Fruit fly (Drosophila melanogaster) S2 (cell line): ENCODE results near the gene Traf-like.

Experiments used
- CG8478 ChIP-seq: fragments of >200 bp; optimal IDR thresholded peaks from 2 replicates; lab custom pipeline; 2018
- CTCF ChIP-seq, 2 experiments: fragments of >200 bp; optimal IDR thresholded peaks; 2 replicates each; lab custom pipeline; 2018

Gene Traf-like

DNA sequence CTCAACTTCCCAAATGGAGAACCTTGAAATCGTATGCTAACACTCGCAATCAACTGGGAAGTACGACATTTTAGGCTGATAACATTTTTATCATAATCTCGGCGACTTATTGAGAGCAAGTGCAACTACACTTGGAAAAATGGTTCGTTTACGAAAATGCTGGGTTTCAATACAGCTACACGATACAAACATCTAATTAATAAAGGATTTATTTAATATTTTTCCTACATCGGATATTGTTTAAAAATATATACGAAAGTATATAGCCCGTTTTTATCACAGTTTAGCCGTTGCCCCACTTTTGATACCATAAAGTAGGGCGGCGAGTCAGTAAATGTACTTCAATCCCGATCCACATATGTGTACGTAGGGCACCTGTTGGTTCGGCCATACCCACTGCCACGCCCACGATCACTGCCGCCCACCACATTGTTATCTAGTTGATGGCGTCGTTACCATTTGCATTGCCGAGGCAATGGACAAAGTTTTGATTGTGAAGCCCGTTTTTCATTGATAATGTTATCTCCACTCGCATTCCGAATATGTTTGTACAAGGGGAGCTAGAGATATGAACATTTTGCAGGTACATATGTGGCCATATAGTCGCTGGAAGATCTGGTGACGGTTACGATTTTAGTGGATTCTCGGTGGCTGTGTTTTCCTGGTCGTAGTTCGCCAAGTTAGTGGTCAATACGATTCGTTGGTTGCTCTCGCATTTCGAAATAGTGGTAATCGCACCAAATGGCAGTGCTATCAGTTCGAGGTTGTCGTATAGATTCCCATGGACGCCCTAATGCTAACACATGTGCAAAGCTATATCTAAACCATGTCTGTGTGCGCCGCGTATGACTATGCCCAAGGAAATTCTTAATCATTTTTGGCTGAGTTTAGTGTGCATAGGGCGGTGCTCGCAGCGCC lies at the start of gene Traf-like:
Gene Traf-like (plus strand): TSS at position 596 of the 918 bp plus-strand sequence.
- TF ChIP-seq CTCF (optimal IDR thresholded peaks at IDR 0.05; lab: Kevin White, UChicago) (no peak), CG8478 (no peak)

dm6 chrX:16368585-16368984 lies 46.3 kb upstream of the Traf-like start:
- TF ChIP-seq CTCF (optimal IDR thresholded peaks at IDR 0.05; lab: Kevin White, UChicago) (no peak), CG8478 (no peak)

DNA sequence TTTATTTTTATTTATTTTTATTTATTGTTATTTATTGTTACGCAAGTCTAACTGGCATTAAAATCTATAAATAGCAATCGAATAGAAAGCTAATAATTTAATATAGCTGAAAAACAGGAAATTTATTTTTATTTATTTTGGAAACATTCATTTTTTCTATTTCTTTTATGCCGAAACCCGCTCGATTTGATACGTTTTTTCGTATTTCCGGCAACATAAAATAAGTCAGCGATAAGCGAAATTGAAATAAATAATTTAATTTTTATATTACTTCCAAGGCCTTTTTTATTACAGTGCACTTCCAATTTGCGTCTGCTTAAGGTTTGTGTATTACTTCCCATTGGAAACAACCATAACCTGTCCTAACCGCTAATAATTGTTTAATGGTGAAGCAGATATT lies 42.9 kb upstream of the Traf-like start:
- no peak for TF ChIP-seq CTCF (optimal IDR thresholded peaks at IDR 0.05; lab: Kevin White, UChicago)
- no peak for TF ChIP-seq CG8478

DNA sequence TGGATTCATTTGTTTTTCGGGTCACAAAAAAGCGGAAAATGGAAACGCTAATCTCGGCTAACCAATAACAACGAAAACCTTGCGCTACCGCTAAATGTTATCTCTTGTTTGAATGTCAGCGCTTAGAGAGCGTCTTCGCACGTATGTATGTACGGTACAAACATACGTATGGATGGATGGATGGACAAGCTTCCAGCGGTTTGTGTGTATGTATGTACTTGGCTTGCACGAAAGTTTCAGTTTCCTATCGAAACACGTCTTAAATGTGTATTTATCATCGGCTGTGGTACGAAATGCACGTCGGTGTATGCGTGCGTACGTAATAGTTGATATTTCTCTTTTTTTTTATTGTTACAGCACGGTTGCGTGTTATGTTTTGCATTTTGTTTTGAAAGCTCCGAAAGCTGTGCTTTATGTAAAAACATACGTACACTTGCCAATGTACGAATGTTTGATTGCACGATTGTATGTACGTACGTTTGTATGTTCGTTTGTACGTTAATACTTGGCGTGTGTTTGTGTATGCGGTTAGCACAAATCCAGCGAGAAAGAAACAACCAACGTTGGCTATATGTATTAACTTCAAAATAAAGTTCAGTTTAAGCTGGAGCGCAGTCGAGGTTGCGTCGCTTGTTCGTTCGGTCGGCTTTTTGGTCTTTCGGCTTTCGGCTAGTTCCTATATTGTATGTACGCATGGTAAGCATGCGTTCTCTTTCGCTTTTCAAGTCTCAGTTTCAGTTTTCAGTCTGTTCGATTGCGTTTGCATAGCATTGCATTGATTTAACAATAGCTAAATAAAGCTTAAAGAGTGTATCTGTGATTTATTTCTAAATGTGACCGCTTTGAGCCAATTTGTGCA lies 42.1 kb upstream of the Traf-like start, which contains the start of gene Fur2:
Gene Fur2 (plus strand): TSS at position 595 of the 859 bp plus-strand sequence.
- TF ChIP-seq CG8478 = no peak
- no peak for TF ChIP-seq CTCF (optimal IDR thresholded peaks at IDR 0.05; lab: Kevin White, UChicago)

dm6 chrX:16373541-16373940 lies 41.3 kb upstream of the Traf-like start:
- TF ChIP-seq CG8478 (no peak), CTCF (optimal IDR thresholded peaks at IDR 0.05; lab: Kevin White, UChicago) (no peak)

DNA sequence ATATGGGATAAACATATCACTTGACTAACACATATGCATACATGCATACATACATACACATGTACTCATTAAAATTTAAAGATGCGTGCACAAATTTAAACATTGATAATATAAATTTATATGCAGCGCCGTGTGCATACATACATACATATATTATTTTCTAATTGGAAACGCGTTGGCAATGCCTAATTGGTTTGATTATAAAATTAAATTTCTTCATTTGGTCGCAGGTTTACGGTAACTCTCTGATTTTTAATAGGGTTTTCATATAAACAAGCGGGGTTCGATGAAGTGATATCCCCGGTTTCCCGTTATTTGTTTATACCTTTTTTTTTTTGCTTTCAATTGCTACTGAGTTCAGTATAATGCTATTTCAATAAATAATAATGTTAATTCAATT lies 40.8 kb upstream of the Traf-like start:
- TF ChIP-seq CG8478 = no peak
- TF ChIP-seq CTCF (optimal IDR thresholded peaks at IDR 0.05; lab: Kevin White, UChicago) = no peak

DNA sequence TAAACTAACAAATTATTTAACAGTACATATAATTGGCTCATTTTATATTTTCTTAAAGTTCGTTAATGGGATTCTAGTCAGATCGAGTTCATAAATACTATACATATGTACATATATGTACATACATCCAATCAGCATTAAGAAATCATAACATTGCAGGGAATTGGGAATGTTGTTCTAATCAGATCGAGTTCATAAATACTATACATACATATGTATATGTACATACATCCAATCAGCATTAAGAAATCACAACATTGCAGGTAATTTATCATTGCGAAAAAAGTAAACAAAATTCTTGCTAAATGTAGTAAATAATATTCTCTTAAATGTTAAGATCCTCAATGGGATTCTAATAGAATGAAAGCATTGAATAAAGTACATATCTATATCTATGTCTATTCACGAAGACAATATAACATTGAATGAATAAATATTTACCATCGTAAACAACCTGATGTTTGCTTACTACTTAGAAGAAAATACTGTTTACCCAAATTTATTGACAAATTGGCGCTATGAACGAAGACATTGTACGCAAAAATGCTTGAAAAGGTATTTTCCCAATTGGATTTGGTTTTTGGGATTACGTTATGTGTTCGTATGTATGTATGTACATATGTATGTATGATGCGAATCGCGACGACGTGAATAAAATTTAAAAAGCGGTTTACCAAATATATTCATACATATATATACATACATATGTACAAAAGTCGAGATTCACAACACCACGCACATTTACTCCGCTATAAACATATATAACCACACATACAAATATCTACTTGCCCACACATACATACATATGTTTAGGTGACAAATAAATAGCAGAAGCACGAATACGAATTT lies 31.0 kb upstream of the Traf-like start:
- no peak for TF ChIP-seq CTCF (optimal IDR thresholded peaks at IDR 0.05; lab: Kevin White, UChicago)
- no peak for TF ChIP-seq CG8478

DNA sequence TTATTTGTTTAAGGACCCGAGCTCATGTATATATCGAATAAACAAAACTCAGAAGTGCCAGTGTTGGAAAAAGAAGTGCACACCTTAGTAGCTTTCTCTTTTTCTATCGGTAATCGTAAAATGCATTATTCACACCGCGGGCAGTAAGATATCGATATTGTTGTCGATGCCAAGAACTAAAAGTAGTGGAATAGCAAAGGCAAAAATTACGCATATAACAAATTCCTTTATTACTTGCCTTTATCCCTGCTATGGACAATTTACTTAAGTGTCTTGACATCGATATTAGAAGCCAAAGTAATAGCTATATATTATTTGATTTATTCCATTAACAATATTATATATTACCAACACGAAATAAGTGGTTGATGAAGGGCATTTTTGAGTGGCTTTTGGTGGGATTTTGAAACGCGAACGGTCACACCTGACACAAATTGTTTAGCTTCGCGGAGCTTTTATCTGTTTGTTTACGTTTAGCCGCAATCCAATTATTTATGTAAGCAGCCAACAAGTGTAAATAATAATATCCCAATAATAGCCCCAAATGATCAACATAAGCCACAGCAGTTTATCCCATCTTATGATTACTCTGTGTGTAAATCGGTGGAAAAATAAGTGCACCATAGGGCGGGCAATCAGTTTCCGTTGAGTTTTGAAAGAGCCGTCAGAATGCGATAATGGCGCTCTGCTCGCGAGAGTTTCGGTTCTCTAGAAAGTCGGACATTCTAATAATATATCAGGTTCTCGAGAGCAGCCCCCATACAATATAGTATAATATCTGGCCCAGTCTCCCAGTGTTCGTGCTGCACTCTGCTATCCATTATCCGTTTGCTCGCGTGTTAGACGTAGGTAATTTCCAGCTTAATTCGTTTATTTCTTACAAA lies 29.8 kb upstream of the Traf-like start, which contains the start of the genes CG9992 and CG4239:
Gene CG9992 (minus strand): TSS at position 66 of the 884 bp plus-strand sequence.
Gene CG4239 (plus strand): TSS at position 436 of the 884 bp plus-strand sequence.
- TF ChIP-seq CTCF (optimal IDR thresholded peaks at IDR 0.05; lab: Kevin White, UChicago) (no peak), CG8478 (no peak)

DNA sequence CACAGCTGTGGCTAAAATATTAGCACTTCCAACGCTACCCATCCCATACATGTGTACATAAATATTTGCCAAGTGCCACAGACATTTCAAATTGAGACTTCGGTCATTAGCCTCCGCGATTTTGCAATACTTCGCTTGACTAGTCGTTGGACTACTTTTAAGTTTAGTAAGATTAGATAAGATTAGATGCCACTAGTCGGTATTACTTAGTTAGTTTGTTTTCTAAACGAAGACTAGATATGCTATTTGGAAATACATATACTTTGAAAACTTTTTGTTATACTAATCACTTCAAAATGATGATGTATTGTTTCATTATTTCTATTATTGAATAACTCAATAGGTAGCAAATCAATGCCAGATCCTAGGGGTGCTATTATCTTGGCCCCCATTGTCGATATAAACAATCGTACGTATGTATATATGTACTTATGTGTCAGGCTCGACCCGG lies 28.9 kb upstream of the Traf-like start:
- TF ChIP-seq CTCF (optimal IDR thresholded peaks at IDR 0.05; lab: Kevin White, UChicago) = no peak
- TF ChIP-seq CG8478 = no peak

- TF ChIP-seq CG8478 (no peak), CTCF (optimal IDR thresholded peaks at IDR 0.05; lab: Kevin White, UChicago) (no peak)
Measured at dm6 chrX:16391397-16391796, 23.4 kb upstream of the Traf-like start, which contains the start of the genes TH1 and mei-41. TH1 (minus strand) TSS chrX:16391438. mei-41 (plus strand) TSS chrX:16391698.

DNA sequence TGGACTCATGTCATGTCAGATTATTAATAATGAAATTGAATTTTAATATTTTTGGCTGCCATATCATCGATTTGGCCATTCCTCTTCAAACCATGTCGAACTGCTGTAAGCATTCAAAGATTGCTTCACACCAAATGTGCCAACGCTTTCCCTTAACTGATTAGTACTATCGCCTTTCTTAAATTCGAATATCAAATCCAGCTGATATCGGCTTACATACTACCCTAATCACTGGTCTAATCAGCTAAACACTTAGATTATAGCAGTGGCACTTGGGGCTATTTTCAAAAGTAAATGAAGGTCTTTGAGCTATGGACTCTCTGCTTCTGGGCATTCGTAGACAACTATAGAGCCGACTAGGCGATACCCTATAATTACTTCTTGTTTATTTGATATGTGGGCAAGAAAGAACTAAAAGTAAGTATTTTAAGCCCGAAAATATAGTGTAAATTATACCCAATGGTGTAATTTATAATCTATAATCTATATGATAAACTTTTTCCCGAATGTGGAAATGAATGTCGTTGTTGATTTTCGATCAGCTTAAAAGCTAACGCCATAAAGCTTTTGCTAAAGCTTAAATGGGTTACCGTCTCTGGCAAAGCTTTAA lies 10.9 kb upstream of the Traf-like start:
- TF ChIP-seq CTCF (optimal IDR thresholded peaks at IDR 0.05; lab: Kevin White, UChicago) = no peak
- no peak for TF ChIP-seq CG8478

DNA sequence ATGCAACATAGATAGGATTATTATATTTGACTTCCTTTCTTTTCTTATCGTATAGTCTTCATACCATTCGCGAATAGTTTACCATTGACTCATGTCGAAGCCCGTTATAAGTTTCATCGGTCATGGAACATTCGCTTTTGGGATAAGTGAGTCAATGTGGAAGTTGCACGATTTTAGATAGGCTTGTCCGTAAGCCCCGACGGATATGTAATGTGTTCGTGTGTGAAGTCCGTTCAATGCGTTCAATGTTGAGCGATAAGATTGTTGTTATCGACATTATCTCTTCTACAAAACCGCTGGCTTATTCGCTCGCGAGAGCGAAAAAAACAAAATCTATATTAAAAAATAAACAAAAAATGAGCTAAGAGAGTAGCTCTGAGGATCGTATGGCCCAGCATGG lies 10.0 kb upstream of the Traf-like start, which contains the start of gene CG9981:
Gene CG9981 (minus strand): TSS at position 320 of the 400 bp plus-strand sequence.
- TF ChIP-seq CG8478 (no peak), CTCF (optimal IDR thresholded peaks at IDR 0.05; lab: Kevin White, UChicago) (no peak)

DNA sequence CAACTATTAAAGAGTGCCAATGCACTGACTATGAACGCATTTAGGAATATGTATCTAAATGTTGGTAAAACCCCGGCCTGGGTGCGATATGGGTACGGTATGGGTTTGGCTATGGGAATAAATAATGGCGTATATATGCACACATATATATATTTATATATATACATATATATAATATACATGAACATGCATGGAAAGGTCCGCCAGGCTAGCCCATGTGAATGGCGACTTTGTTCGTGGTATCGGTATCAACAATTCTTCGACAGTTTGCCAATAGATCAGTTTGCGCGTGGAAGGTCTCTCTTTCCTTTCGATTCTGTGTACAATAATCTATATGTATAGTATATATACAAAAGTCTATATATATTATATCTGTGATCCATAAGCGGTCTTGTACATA lies 9.6 kb upstream of the Traf-like start, which contains the start of gene CG4301:
Gene CG4301 (plus strand): TSS at position 301 of the 400 bp plus-strand sequence.
- TF ChIP-seq CG8478 (no peak), CTCF (optimal IDR thresholded peaks at IDR 0.05; lab: Kevin White, UChicago) (no peak)
